Worm (Caenorhabditis elegans) whole organism, L1 larva: ENCODE measurements around the gene nhr-17.

Experiments
- C16A3.4 ChIP-seq: fragments of 150-350 bp; optimal IDR thresholded peaks from 2 replicates; lab custom pipeline; 2014; ENCODE audit warnings: missing biosample characterization, missing genetic modification characterization
- C34B4.2 ChIP-seq: sonication (generic microtip); optimal IDR thresholded peaks from 2 replicates; lab custom pipeline; 2017; ENCODE audit warnings: mild to moderate bottlenecking, missing genetic modification characterization, missing compliant biosample characterization
- F16B12.6 ChIP-seq: fragments of 150-350 bp; optimal IDR thresholded peaks from 2 replicates; lab custom pipeline; 2014; ENCODE audit warnings: missing biosample characterization, missing genetic modification characterization
- aha-1 ChIP-seq: fragments of 150-350 bp; optimal IDR thresholded peaks from 2 replicates; lab custom pipeline; 2014; ENCODE audit warnings: missing biosample characterization, missing genetic modification characterization
- alr-1 ChIP-seq: fragments of 200-800 bp; sonication (Bioruptor generic); optimal IDR thresholded peaks from 2 replicates; lab custom pipeline; 2018; ENCODE audit warnings: borderline replicate concordance, mild to moderate bottlenecking, missing genetic modification characterization, missing compliant biosample characterization
- aly-2 ChIP-seq: fragments of 150-350 bp; optimal IDR thresholded peaks from 2 replicates; lab custom pipeline; 2014; ENCODE audit warnings: missing biosample characterization, missing genetic modification characterization
- ama-1 ChIP-seq: fragments of 150-350 bp; optimal IDR thresholded peaks from 2 replicates; lab custom pipeline; 2014
- blmp-1 ChIP-seq: fragments of 150-350 bp; optimal IDR thresholded peaks from 2 replicates; lab custom pipeline; 2014; ENCODE audit warnings: missing biosample characterization, missing genetic modification characterization
- ceh-63 ChIP-seq: fragments of 200-800 bp; sonication (Bioruptor generic); optimal IDR thresholded peaks from 2 replicates; lab custom pipeline; 2018; ENCODE audit warnings: mild to moderate bottlenecking, missing genetic modification characterization, missing compliant biosample characterization
- ceh-88 ChIP-seq: fragments of 200-800 bp; sonication (Bioruptor generic); IDR thresholded peaks from 2 replicates; pipeline ENCODE4 v1.3.6; 2022; ENCODE audit warnings: missing genetic modification characterization, missing compliant biosample characterization
- ces-1 ChIP-seq: fragments of 150-350 bp; optimal IDR thresholded peaks from 2 replicates; lab custom pipeline; 2014; ENCODE audit warnings: missing biosample characterization, missing genetic modification reagents, missing genetic modification characterization
- dpl-1 ChIP-seq, 3 experiments: fragments of 150-350 bp in 2 of 3; sonication (generic microtip) in 1 of 3; optimal IDR thresholded peaks; 2 replicates each; lab custom pipeline; 2014 to 2017; ENCODE audit warnings: missing biosample characterization in 3 of 3, missing genetic modification characterization in 3 of 3, missing genetic modification reagents in 3 of 3
- dsc-1 ChIP-seq: sonication (generic microtip); optimal IDR thresholded peaks from 2 replicates; lab custom pipeline; 2016; ENCODE audit warnings: mild to moderate bottlenecking, missing genetic modification characterization, missing compliant biosample characterization
- efl-1 ChIP-seq, 4 experiments: fragments of 150-350 bp; optimal IDR thresholded peaks in 3 of 4; peaks in 1 of 4; 1 replicate in 1 of 4; 2 replicates in 3 of 4; lab custom pipeline; 2014; ENCODE audit warnings: missing biosample characterization in 2 of 4, missing genetic modification characterization in 2 of 4, missing genetic modification reagents in 2 of 4
- efl-3 ChIP-seq: fragments of 200-800 bp; sonication (Bioruptor generic); optimal IDR thresholded peaks from 2 replicates; lab custom pipeline; 2018; ENCODE audit warnings: mild to moderate bottlenecking, missing genetic modification characterization, missing compliant biosample characterization
- egl-13 ChIP-seq: sonication (generic microtip); optimal IDR thresholded peaks from 2 replicates; lab custom pipeline; 2016; ENCODE audit warnings: missing genotype, missing genetic modification reagents, missing genetic modification characterization, missing compliant biosample characterization
- egl-27 ChIP-seq, 2 experiments: fragments of 150-350 bp in 1 of 2; sonication (generic microtip); optimal IDR thresholded peaks; 3 replicates each; lab custom pipeline; 2017 to 2018; ENCODE audit warnings: missing biosample characterization in 2 of 2, missing genetic modification characterization in 2 of 2, missing genetic modification reagents in 2 of 2
- elt-2 ChIP-seq: sonication (generic microtip); optimal IDR thresholded peaks from 2 replicates; lab custom pipeline; 2016; ENCODE audit warnings: missing genetic modification characterization, mild to moderate bottlenecking, inconsistent platforms, missing compliant biosample characterization, missing genetic modification reagents
- elt-3 ChIP-seq, 6 experiments: fragments of 150-350 bp in 1 of 6; sonication (generic microtip); optimal IDR thresholded peaks; 2 replicates each; lab custom pipeline; 2017 to 2018; ENCODE audit warnings: missing biosample characterization in 6 of 6, missing genetic modification characterization in 6 of 6, inconsistent platforms in 1 of 6
- ets-5 ChIP-seq: fragments of 200-800 bp; sonication (Bioruptor generic); IDR thresholded peaks from 2 replicates; pipeline ENCODE4 v1.3.6; 2022; ENCODE audit warnings: missing genetic modification characterization, missing compliant biosample characterization
- fos-1 ChIP-seq: fragments of 150-350 bp; optimal IDR thresholded peaks from 2 replicates; lab custom pipeline; 2014; ENCODE audit warnings: missing biosample characterization, missing genetic modification characterization
- grh-1 ChIP-seq: fragments of 200-800 bp; sonication (Bioruptor generic); IDR thresholded peaks from 2 replicates; pipeline ENCODE4 v1.3.6; 2022; ENCODE audit warnings: missing genetic modification reagents, missing genetic modification characterization, missing compliant biosample characterization
- hlh-17 ChIP-seq: fragments of 200-800 bp; sonication (Bioruptor generic); optimal IDR thresholded peaks from 2 replicates; lab custom pipeline; 2018; ENCODE audit warnings: missing genetic modification characterization, mild to moderate bottlenecking, missing compliant biosample characterization, moderate library complexity, borderline replicate concordance
- hpl-2 ChIP-seq: fragments of 150-350 bp; optimal IDR thresholded peaks from 2 replicates; lab custom pipeline; 2014; ENCODE audit warnings: missing biosample characterization, missing genetic modification reagents, missing genetic modification characterization
- lin-35 ChIP-seq, 2 experiments: fragments of 150-350 bp; optimal IDR thresholded peaks; 2 replicates each; lab custom pipeline; 2014; ENCODE audit warnings: missing biosample characterization in 2 of 2, missing genetic modification characterization in 2 of 2, missing genetic modification reagents in 2 of 2
- lin-39 ChIP-seq: fragments of 150-350 bp; optimal IDR thresholded peaks from 2 replicates; lab custom pipeline; 2014; ENCODE audit warnings: missing biosample characterization, missing genetic modification reagents, missing genetic modification characterization
- lir-3 ChIP-seq: sonication (generic microtip); optimal IDR thresholded peaks from 2 replicates; lab custom pipeline; 2016; ENCODE audit warnings: mild to moderate bottlenecking, missing genetic modification characterization, moderate library complexity, missing compliant biosample characterization; ENCODE audit not compliant: poor library complexity
- lsy-2 ChIP-seq, 2 experiments: fragments of 150-350 bp; optimal IDR thresholded peaks; 2 replicates each; lab custom pipeline; 2014; ENCODE audit warnings: missing biosample characterization in 2 of 2, missing genetic modification characterization in 2 of 2
- mab-9 ChIP-seq: fragments of 200-800 bp; sonication (Bioruptor generic); IDR thresholded peaks from 2 replicates; pipeline ENCODE4 v1.3.6; 2022; ENCODE audit warnings: missing genetic modification reagents, missing genetic modification characterization, missing compliant biosample characterization
- mef-2 ChIP-seq: fragments of 150-350 bp; optimal IDR thresholded peaks from 2 replicates; lab custom pipeline; 2014; ENCODE audit warnings: missing biosample characterization, missing genetic modification characterization
- mep-1 ChIP-seq: fragments of 150-350 bp; optimal IDR thresholded peaks from 2 replicates; lab custom pipeline; 2014; ENCODE audit warnings: missing biosample characterization, missing genetic modification characterization
- nhr-11 ChIP-seq: fragments of 150-350 bp; optimal IDR thresholded peaks from 2 replicates; lab custom pipeline; 2014; ENCODE audit warnings: missing biosample characterization, missing genetic modification characterization
- nhr-12 ChIP-seq: sonication (generic microtip); optimal IDR thresholded peaks from 2 replicates; lab custom pipeline; 2017; ENCODE audit warnings: missing biosample characterization, missing genetic modification characterization
- nhr-237 ChIP-seq: fragments of 150-350 bp; optimal IDR thresholded peaks from 2 replicates; lab custom pipeline; 2014; ENCODE audit warnings: missing biosample characterization, missing genetic modification characterization
- nhr-28 ChIP-seq: fragments of 150-350 bp; optimal IDR thresholded peaks from 2 replicates; lab custom pipeline; 2014; ENCODE audit warnings: missing biosample characterization, missing genetic modification characterization
- nhr-47 ChIP-seq: sonication (generic microtip); optimal IDR thresholded peaks from 2 replicates; lab custom pipeline; 2016; ENCODE audit warnings: mild to moderate bottlenecking, missing genetic modification characterization, moderate library complexity, missing compliant biosample characterization
- nhr-84 ChIP-seq: sonication (generic microtip); optimal IDR thresholded peaks from 2 replicates; lab custom pipeline; 2017; ENCODE audit warnings: missing biosample characterization, missing genetic modification characterization
- nhr-85 ChIP-seq: sonication (generic microtip); peaks from one replicate; lab custom pipeline; 2016; ENCODE audit warnings: missing genetic modification characterization, inconsistent platforms, missing compliant biosample characterization
- nhr-90 ChIP-seq: sonication (generic microtip); optimal IDR thresholded peaks from 2 replicates; lab custom pipeline; 2016; ENCODE audit warnings: mild to moderate bottlenecking, missing genetic modification characterization, missing compliant biosample characterization; ENCODE audit not compliant: poor library complexity
- pag-3 ChIP-seq: sonication (generic microtip); optimal IDR thresholded peaks from 2 replicates; lab custom pipeline; 2017; ENCODE audit warnings: missing genetic modification characterization, mild to moderate bottlenecking, missing compliant biosample characterization, antibody characterized with exemption, borderline replicate concordance; ENCODE audit not compliant: insufficient read depth
- rnt-1 ChIP-seq: sonication (generic microtip); optimal IDR thresholded peaks from 2 replicates; lab custom pipeline; 2016; ENCODE audit warnings: mild to moderate bottlenecking, missing genetic modification characterization, moderate library complexity, missing compliant biosample characterization
- snu-23 ChIP-seq: sonication (generic microtip); optimal IDR thresholded peaks from 2 replicates; lab custom pipeline; 2016; ENCODE audit warnings: missing genetic modification characterization, missing compliant biosample characterization
- sox-4 ChIP-seq: sonication (generic microtip); optimal IDR thresholded peaks from 2 replicates; lab custom pipeline; 2016; ENCODE audit warnings: missing genetic modification characterization, missing compliant biosample characterization
- sptf-1 ChIP-seq: fragments of 150-350 bp; optimal IDR thresholded peaks from 2 replicates; lab custom pipeline; 2014; ENCODE audit warnings: missing biosample characterization, missing genetic modification characterization
- tbx-2 ChIP-seq: sonication (generic microtip); optimal IDR thresholded peaks from 2 replicates; lab custom pipeline; 2016; ENCODE audit warnings: missing genetic modification characterization, missing compliant biosample characterization
- unc-30 ChIP-seq: sonication (generic microtip); optimal IDR thresholded peaks from 2 replicates; lab custom pipeline; 2017; ENCODE audit warnings: missing biosample characterization, missing genetic modification characterization
- unc-86 ChIP-seq: sonication (generic microtip); optimal IDR thresholded peaks from 2 replicates; lab custom pipeline; 2016; ENCODE audit warnings: missing genetic modification characterization, missing compliant biosample characterization
- unc-98 ChIP-seq: fragments of 200-800 bp; sonication (Bioruptor generic); IDR thresholded peaks from 2 replicates; pipeline ENCODE4 v1.3.6; 2022; ENCODE audit warnings: missing genetic modification characterization, missing compliant biosample characterization
- vab-15 ChIP-seq: sonication (generic microtip); optimal IDR thresholded peaks from 2 replicates; lab custom pipeline; 2017; ENCODE audit warnings: missing genotype, mild to moderate bottlenecking, missing genetic modification characterization, missing compliant biosample characterization
- xbp-1 ChIP-seq: sonication (generic microtip); optimal IDR thresholded peaks from 2 replicates; lab custom pipeline; 2016; ENCODE audit warnings: missing genetic modification characterization, missing compliant biosample characterization
- zip-4 ChIP-seq: fragments of 200-800 bp; sonication (Bioruptor generic); optimal IDR thresholded peaks from 2 replicates; lab custom pipeline; 2018; ENCODE audit warnings: mild to moderate bottlenecking, missing genetic modification characterization, moderate library complexity, missing compliant biosample characterization
- ztf-11 ChIP-seq, 2 experiments: sonication (generic microtip); optimal IDR thresholded peaks; 2 replicates each; lab custom pipeline; 2016 to 2017; ENCODE audit warnings: missing genetic modification characterization in 2 of 2, missing biosample characterization in 1 of 2, missing compliant biosample characterization in 1 of 2
- ztf-4 ChIP-seq: fragments of 150-350 bp; optimal IDR thresholded peaks from 2 replicates; lab custom pipeline; 2014; ENCODE audit warnings: missing biosample characterization, missing genetic modification characterization

Gene nhr-17

DNA sequence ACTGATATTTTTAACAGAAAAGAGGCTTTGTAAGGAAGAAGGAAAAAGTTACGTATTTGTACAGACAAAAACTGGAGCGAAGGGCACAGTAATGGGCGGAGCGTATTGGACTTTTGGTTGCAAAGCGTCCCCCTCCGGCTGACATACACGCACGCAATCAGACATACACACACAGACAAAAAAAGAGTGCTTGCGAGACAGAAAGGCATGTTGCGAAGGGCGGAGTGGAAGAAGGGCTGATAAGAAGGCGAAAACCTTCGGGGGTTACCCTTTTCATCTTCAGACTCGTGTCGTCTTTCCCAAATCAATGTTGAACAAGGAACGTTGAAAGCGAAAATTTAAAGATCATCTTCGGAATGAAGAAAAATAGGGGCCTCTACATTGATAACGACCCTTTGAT, 37.1 kb downstream of the nhr-17 start (continued):
- no peak for TF ChIP-seq vab-15 (tag; lab: Kevin White, UChicago)
- TF ChIP-seq nhr-47 (tag; lab: Kevin White, UChicago): no peak
- no peak for TF ChIP-seq nhr-12 (tag; lab: Kevin White, UChicago)
- no peak for TF ChIP-seq nhr-90 (tag; lab: Kevin White, UChicago)
- peak; percentile 30 for TF ChIP-seq tbx-2
- TF ChIP-seq nhr-84: no peak
- TF ChIP-seq efl-3 (GFP tag; lab: Kevin White, UChicago): no peak
- TF ChIP-seq fos-1: no peak
- peak in 1 of 2 experiments; percentile 17 for TF ChIP-seq lsy-2 (tag; optimal IDR thresholded peaks at IDR 0.05; lab: Kevin White, UChicago)
- no peak for TF ChIP-seq ceh-63 (GFP tag; lab: Kevin White, UChicago)
- peak in 4 of 6 experiments; percentile 51 to 71 (median 58) for TF ChIP-seq elt-3 (tag; optimal IDR thresholded peaks at IDR 0.05; lab: Kevin White, UChicago)
- no peak for TF ChIP-seq nhr-237
- TF ChIP-seq pag-3 (tag; lab: Kevin White, UChicago): no peak
- TF ChIP-seq aly-2 (tag; lab: Kevin White, UChicago): no peak
- TF ChIP-seq xbp-1: no peak
- no peak for TF ChIP-seq unc-98
- TF ChIP-seq unc-86: no peak
- no peak for TF ChIP-seq ceh-88
- TF ChIP-seq snu-23 (GFP tag; lab: Kevin White, UChicago): peak; percentile 33
- TF ChIP-seq ztf-4 (tag; lab: Kevin White, UChicago): no peak
- no peak for TF ChIP-seq unc-30 (tag; lab: Kevin White, UChicago)
- TF ChIP-seq ces-1 (GFP tag; lab: Kevin White, UChicago): no peak
- TF ChIP-seq sox-4 (tag; lab: Kevin White, UChicago): no peak
- TF ChIP-seq rnt-1 (tag; lab: Kevin White, UChicago): peak; percentile 1
- TF ChIP-seq mab-9 (GFP tag; lab: Robert Waterston, UW): no peak
- peak; percentile 57 for TF ChIP-seq nhr-85 (tag; lab: Kevin White, UChicago)
- peak; percentile 86 for TF ChIP-seq blmp-1 (tag; lab: Kevin White, UChicago)
- no peak for TF ChIP-seq lir-3 (tag; lab: Kevin White, UChicago)
- no peak for TF ChIP-seq nhr-11
- no peak for TF ChIP-seq lin-39 (tag; lab: Kevin White, UChicago)
- TF ChIP-seq grh-1 (GFP tag; lab: Robert Waterston, UW): no peak
- TF ChIP-seq elt-2: peak; percentile 59
- no peak for TF ChIP-seq egl-13 (tag; lab: Kevin White, UChicago)
- no peak for TF ChIP-seq aha-1
- TF ChIP-seq dsc-1 (tag; lab: Kevin White, UChicago): no peak
- no peak for TF ChIP-seq C16A3.4 (tag; lab: Kevin White, UChicago)
- no peak for TF ChIP-seq nhr-28
- TF ChIP-seq lin-35 (GFP tag; optimal IDR thresholded peaks at IDR 0.05; lab: Kevin White, UChicago): peak in 1 of 2 experiments; percentile 58
- TF ChIP-seq ets-5 (GFP tag; lab: Robert Waterston, UW): no peak
- TF ChIP-seq dpl-1 (GFP tag; optimal IDR thresholded peaks at IDR 0.05; lab: Kevin White, UChicago): no peak
- no peak for TF ChIP-seq hpl-2 (GFP tag; lab: Kevin White, UChicago)
- no peak for TF ChIP-seq hlh-17 (GFP tag; lab: Kevin White, UChicago)
- no peak for TF ChIP-seq ztf-11 (tag; optimal IDR thresholded peaks at IDR 0.05; lab: Kevin White, UChicago)
- TF ChIP-seq sptf-1 (tag; lab: Kevin White, UChicago): no peak
- no peak for TF ChIP-seq F16B12.6 (tag; lab: Kevin White, UChicago)
- TF ChIP-seq alr-1 (tag; lab: Kevin White, UChicago): no peak
- peak; percentile 9 for TF ChIP-seq mep-1 (tag; lab: Kevin White, UChicago)
- no peak for TF ChIP-seq egl-27 (tag; optimal IDR thresholded peaks at IDR 0.05; lab: Kevin White, UChicago)
- no peak for TF ChIP-seq zip-4 (GFP tag; lab: Kevin White, UChicago)
- TF ChIP-seq C34B4.2 (tag; lab: Kevin White, UChicago): no peak
- TF ChIP-seq efl-1 (optimal IDR thresholded peaks at IDR 0.05; lab: Kevin White, UChicago): no peak
- no peak for TF ChIP-seq efl-1 (GFP tag; optimal IDR thresholded peaks at IDR 0.05 in 1 of 2; lab: Kevin White, UChicago)
- no peak for TF ChIP-seq mef-2 (tag; lab: Kevin White, UChicago)
- TF ChIP-seq ama-1 (lab: Kevin White, UChicago): no peak
